Fruit fly (Drosophila melanogaster) whole organism, larva: Measurements from ENCODE around the gene Pgm1.

ENCODE experiments used
- noc ChIP-seq: fragments of 200-800 bp; sonication (Bioruptor generic); optimal IDR thresholded peaks from 3 replicates; lab custom pipeline; 2019; ENCODE audit warnings: missing biosample characterization, mild to moderate bottlenecking, missing genetic modification characterization, moderate library complexity

Gene Pgm1

dm6 chr3L:16151742-16152141 is 23.4 kb upstream of the Pgm1 start:
- TF ChIP-seq noc (tag; lab: Kevin White, UChicago) = no peak

dm6 chr3L:16150850-16151515 is 22.7 kb upstream of the Pgm1 start:
- no peak for TF ChIP-seq noc (tag; lab: Kevin White, UChicago)

dm6 chr3L:16150161-16150538 is 21.8 kb upstream of the Pgm1 start:
- TF ChIP-seq noc (tag; lab: Kevin White, UChicago) = no peak

dm6 chr3L:16149418-16150160 is 21.3 kb upstream of the Pgm1 start:
- peak; percentile 40 for TF ChIP-seq noc (tag; lab: Kevin White, UChicago)

dm6 chr3L:16147819-16148236 is 19.5 kb upstream of the Pgm1 start:
- no peak for TF ChIP-seq noc (tag; lab: Kevin White, UChicago)

- TF ChIP-seq noc (tag; lab: Kevin White, UChicago) = no peak
Observed at dm6 chr3L:16147325-16147724, 19.0 kb upstream of the Pgm1 start.

- peak; percentile 71 for TF ChIP-seq noc (tag; lab: Kevin White, UChicago)
Observed at dm6 chr3L:16146539-16146934, 18.2 kb upstream of the Pgm1 start.

dm6 chr3L:16145931-16146538 is 17.7 kb upstream of the Pgm1 start:
- no peak for TF ChIP-seq noc (tag; lab: Kevin White, UChicago)

- TF ChIP-seq noc (tag; lab: Kevin White, UChicago) = no peak
Observed at dm6 chr3L:16145282-16145681, 17.0 kb upstream of the Pgm1 start.

dm6 chr3L:16143685-16144539 is 15.6 kb upstream of the Pgm1 start, which contains the start of gene CG32152:
TSS of gene CG32152 (minus strand) at chr3L:16144036.
- TF ChIP-seq noc (tag; lab: Kevin White, UChicago) = no peak

dm6 chr3L:16141556-16141955 is 13.2 kb upstream of the Pgm1 start:
- TF ChIP-seq noc (tag; lab: Kevin White, UChicago) = no peak

dm6 chr3L:16139131-16139530 is 10.8 kb upstream of the Pgm1 start:
- no peak for TF ChIP-seq noc (tag; lab: Kevin White, UChicago)

dm6 chr3L:16137779-16138178 is 9.4 kb upstream of the Pgm1 start, which contains the start of gene CG5157:
TSS of gene CG5157 (minus strand) at chr3L:16137879.
- no peak for TF ChIP-seq noc (tag; lab: Kevin White, UChicago)

dm6 chr3L:16136819-16137553 is 8.7 kb upstream of the Pgm1 start:
- TF ChIP-seq noc (tag; lab: Kevin White, UChicago) = peak; percentile 82

dm6 chr3L:16132067-16132418 is 3.7 kb upstream of the Pgm1 start:
- TF ChIP-seq noc (tag; lab: Kevin White, UChicago) = no peak
